Fruit fly (Drosophila melanogaster): ENCODE results near the gene hyx.

- TF ChIP-seq Abd-B (GFP tag; optimal IDR thresholded peaks at IDR 0.05) (no peak), fru (GFP tag; optimal IDR thresholded peaks at IDR 0.05) (no peak), OdsH (GFP tag; optimal IDR thresholded peaks at IDR 0.05) (no peak), HLH106 (tag; optimal IDR thresholded peaks at IDR 0.05) (no peak), GATAd (GFP tag; optimal IDR thresholded peaks at IDR 0.05) (no peak), Rel (GFP tag; optimal IDR thresholded peaks at IDR 0.05) (no peak), Rel (tag; optimal IDR thresholded peaks at IDR 0.05) (peak; percentile 13), CG32264 (GFP tag; optimal IDR thresholded peaks at IDR 0.05) (no peak), brk (GFP tag; optimal IDR thresholded peaks at IDR 0.05) (no peak)
Measured at dm6 chr3R:9029411-9029810, 9.1 kb upstream of the hyx start.

Measured in whole organism, wandering third instar larva.